Worm (Caenorhabditis elegans): ENCODE results near the gene ZK856.11.

DNA sequence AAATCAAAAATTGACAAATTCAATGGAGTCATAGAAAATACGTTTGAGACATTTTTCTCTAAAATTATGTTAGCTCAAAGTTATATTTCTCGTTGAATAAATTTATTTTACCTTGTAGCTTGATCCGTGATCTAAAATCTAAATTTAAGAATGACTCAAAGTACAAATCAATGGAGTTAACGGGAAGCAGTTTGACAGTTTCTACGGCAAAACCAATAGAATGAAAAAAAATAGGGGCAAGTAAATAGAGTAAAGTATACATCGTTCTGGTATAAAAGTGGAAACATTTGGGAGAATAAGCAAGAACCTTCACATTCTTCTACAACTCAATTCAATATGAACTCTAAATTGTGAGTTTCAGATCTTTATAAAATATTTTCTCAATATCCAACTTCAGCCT, 26.2 kb upstream of the ZK856.11 start, which contains the start of gene fipr-6:
- no peak for TF ChIP-seq ztf-11 (tag; optimal IDR thresholded peaks at IDR 0.05)
- TF ChIP-seq sdz-12 (GFP tag; optimal IDR thresholded peaks at IDR 0.05) = no peak
- no peak for TF ChIP-seq unc-62 (GFP tag; optimal IDR thresholded peaks at IDR 0.05 in 1 of 2)
- no peak for TF ChIP-seq unc-62 (tag; optimal IDR thresholded peaks at IDR 0.05)
- no peak for TF ChIP-seq jun-1 (tag; optimal IDR thresholded peaks at IDR 0.05)
- no peak for TF ChIP-seq lsy-2 (tag; optimal IDR thresholded peaks at IDR 0.05)
- TF ChIP-seq pha-4 (GFP tag; IDR thresholded peaks at IDR 0.05) = no peak
- TF ChIP-seq pha-4 (tag; optimal IDR thresholded peaks at IDR 0.05) = no peak

All from whole organism, L4 larva.